Fruit fly (Drosophila melanogaster) whole organism, embryonic: Measurements from ENCODE around the gene Ptx1.

Experiments used
- C15 ChIP-seq: fragments of 200-800 bp; sonication (Bioruptor generic); IDR thresholded peaks from 3 replicates; pipeline ENCODE4 v1.3.6; 2022; ENCODE audit warnings: missing biosample characterization, missing genetic modification characterization
- CG10267 ChIP-seq: fragments of 200-800 bp; sonication (Bioruptor generic); optimal IDR thresholded peaks from 2 replicates; lab custom pipeline; 2018; ENCODE audit warnings: missing biosample characterization, mild to moderate bottlenecking, missing genetic modification characterization, moderate library complexity
- CG10274 ChIP-seq: fragments of 200-800 bp; sonication (Bioruptor generic); optimal IDR thresholded peaks from 3 replicates; lab custom pipeline; 2017; ENCODE audit warnings: missing biosample characterization, mild to moderate bottlenecking, missing genetic modification characterization
- CG11085 ChIP-seq: fragments of 200-800 bp; sonication (Bioruptor generic); IDR thresholded peaks from 2 replicates; pipeline ENCODE4 v1.3.6; 2022; ENCODE audit warnings: missing biosample characterization, missing genetic modification characterization
- CG11247 ChIP-seq: fragments of 200-800 bp; sonication (Bioruptor generic); IDR thresholded peaks from 2 replicates; pipeline ENCODE4 v1.3.6; 2022; ENCODE audit warnings: missing biosample characterization, missing genetic modification characterization
- CG11504 ChIP-seq: fragments of 200-800 bp; sonication (Bioruptor generic); optimal IDR thresholded peaks from 3 replicates; lab custom pipeline; 2019; ENCODE audit warnings: missing biosample characterization, mild to moderate bottlenecking, missing genetic modification characterization, moderate library complexity
- CG12155 ChIP-seq: fragments of 200-800 bp; sonication (Bioruptor generic); optimal IDR thresholded peaks from 3 replicates; lab custom pipeline; 2016; ENCODE audit warnings: missing biosample characterization, missing genetic modification characterization
- CG12769 ChIP-seq: fragments of 200-800 bp; sonication (Bioruptor generic); optimal IDR thresholded peaks from 2 replicates; lab custom pipeline; 2019; ENCODE audit warnings: missing biosample characterization, mild to moderate bottlenecking, missing genetic modification characterization, moderate library complexity
- CG15601 ChIP-seq: fragments of 200-800 bp; sonication (Bioruptor generic); optimal IDR thresholded peaks from 3 replicates; lab custom pipeline; 2019; ENCODE audit warnings: missing biosample characterization, mild to moderate bottlenecking, missing genetic modification characterization, moderate library complexity
- CG15696 ChIP-seq: fragments of 200-800 bp; sonication (Bioruptor generic); optimal IDR thresholded peaks from 2 replicates; lab custom pipeline; 2019; ENCODE audit warnings: missing biosample characterization, mild to moderate bottlenecking, missing genetic modification characterization, moderate library complexity
- CG1603 ChIP-seq: fragments of 200-800 bp; sonication (Bioruptor generic); optimal IDR thresholded peaks from 2 replicates; lab custom pipeline; 2019; ENCODE audit warnings: missing biosample characterization, mild to moderate bottlenecking, missing genetic modification characterization, moderate library complexity
- CG16779 ChIP-seq: fragments of 200-800 bp; sonication (Bioruptor generic); IDR thresholded peaks from 2 replicates; pipeline ENCODE4 v1.3.6; 2022; ENCODE audit warnings: missing biosample characterization, missing genetic modification characterization
- CG17328 ChIP-seq: fragments of 200-800 bp; sonication (Bioruptor generic); IDR thresholded peaks from 2 replicates; pipeline ENCODE4 v1.3.6; 2022; ENCODE audit warnings: missing biosample characterization, missing genetic modification characterization
- CG17829 ChIP-seq: fragments of 200-800 bp; optimal IDR thresholded peaks from 2 replicates; lab custom pipeline; 2019; ENCODE audit warnings: missing biosample characterization, mild to moderate bottlenecking, missing genetic modification characterization, moderate library complexity
- CG1832 ChIP-seq: fragments of 200-800 bp; sonication (Bioruptor generic); optimal IDR thresholded peaks from 2 replicates; lab custom pipeline; 2017; ENCODE audit warnings: missing biosample characterization, mild to moderate bottlenecking, missing genetic modification characterization, inconsistent platforms
- CG2116 ChIP-seq: fragments of 200-800 bp; sonication (Bioruptor generic); optimal IDR thresholded peaks from 3 replicates; lab custom pipeline; 2018; ENCODE audit warnings: missing biosample characterization, mild to moderate bottlenecking, missing genetic modification characterization
- CG31224 ChIP-seq: fragments of 200-800 bp; sonication (Bioruptor generic); IDR thresholded peaks from 2 replicates; pipeline ENCODE4 v1.3.6; 2022; ENCODE audit warnings: missing biosample characterization, missing genetic modification characterization
- CG32532 ChIP-seq: fragments of 200-800 bp; sonication (Bioruptor generic); IDR thresholded peaks from 2 replicates; pipeline ENCODE4 v1.3.6; 2022; ENCODE audit warnings: missing biosample characterization, missing genetic modification characterization
- CG3847 ChIP-seq: fragments of 200-800 bp; sonication (Bioruptor generic); IDR thresholded peaks from 2 replicates; pipeline ENCODE4 v1.3.6; 2022; ENCODE audit warnings: missing biosample characterization, missing genetic modification characterization
- CG7556 ChIP-seq: fragments of 200-800 bp; sonication (Bioruptor generic); optimal IDR thresholded peaks from 2 replicates; lab custom pipeline; 2017; ENCODE audit warnings: missing biosample characterization, mild to moderate bottlenecking, missing genetic modification characterization
- CG8924 ChIP-seq: fragments of 200-800 bp; optimal IDR thresholded peaks from 3 replicates; lab custom pipeline; 2019; ENCODE audit warnings: missing biosample characterization, mild to moderate bottlenecking, missing genetic modification characterization, moderate library complexity
- Deaf1 ChIP-seq: fragments of 200-800 bp; optimal IDR thresholded peaks from 3 replicates; lab custom pipeline; 2019; ENCODE audit warnings: missing biosample characterization, mild to moderate bottlenecking, missing genetic modification characterization, moderate library complexity
- Ets65A ChIP-seq: fragments of 200-800 bp; sonication (Bioruptor generic); peaks from one replicate; lab custom pipeline; 2016; ENCODE audit warnings: missing biosample characterization, missing genetic modification characterization
- Fer1 ChIP-seq: fragments of 200-800 bp; sonication (Bioruptor generic); optimal IDR thresholded peaks from 2 replicates; lab custom pipeline; 2017; ENCODE audit warnings: missing biosample characterization, mild to moderate bottlenecking, missing genetic modification characterization
- HmgD ChIP-seq: fragments of 200-800 bp; sonication (Bioruptor generic); optimal IDR thresholded peaks from 3 replicates; lab custom pipeline; 2016; ENCODE audit warnings: missing biosample characterization, missing genetic modification characterization
- Med ChIP-seq: fragments of 200-800 bp; sonication (Bioruptor generic); peaks from one replicate; lab custom pipeline; 2016; ENCODE audit warnings: missing biosample characterization, missing genetic modification characterization, mild to moderate bottlenecking, inconsistent platforms, moderate library complexity
- Opbp ChIP-seq: fragments of 200-800 bp; sonication (Bioruptor generic); IDR thresholded peaks from 3 replicates; pipeline ENCODE4 v1.3.6; 2022; ENCODE audit warnings: missing biosample characterization, missing genetic modification characterization; ENCODE audit not compliant: partially characterized antibody
- Rx ChIP-seq: fragments of 200-800 bp; sonication (Bioruptor generic); IDR thresholded peaks from 2 replicates; pipeline ENCODE4 v1.3.6; 2022; ENCODE audit warnings: missing biosample characterization, missing genetic modification characterization
- Trl ChIP-seq, 3 experiments: fragments of >200 bp in 2 of 3; fragments of 200-800 bp in 1 of 3; sonication (Bioruptor generic) in 1 of 3; optimal IDR thresholded peaks; 2 replicates in 1 of 3; 3 replicates in 2 of 3; lab custom pipeline; 2016 to 2017; ENCODE audit warnings: missing biosample characterization in 1 of 3, missing genetic modification characterization in 1 of 3
- Usf ChIP-seq: fragments of 200-800 bp; sonication (Bioruptor generic); optimal IDR thresholded peaks from 2 replicates; lab custom pipeline; 2017; ENCODE audit warnings: missing genotype, missing biosample characterization, missing genetic modification characterization
- abd-A ChIP-seq: fragments of 200-800 bp; sonication (Bioruptor generic); optimal IDR thresholded peaks from 3 replicates; lab custom pipeline; 2019; ENCODE audit warnings: missing biosample characterization, mild to moderate bottlenecking, missing genetic modification characterization, moderate library complexity
- bbx ChIP-seq: fragments of 200-800 bp; sonication (Bioruptor generic); IDR thresholded peaks from 2 replicates; pipeline ENCODE4 v1.3.6; 2022; ENCODE audit warnings: missing biosample characterization, missing genetic modification characterization; ENCODE audit not compliant: partially characterized antibody
- bowl ChIP-seq: fragments of 200-800 bp; sonication (Bioruptor generic); IDR thresholded peaks from 2 replicates; pipeline ENCODE4 v1.3.6; 2022; ENCODE audit warnings: missing biosample characterization, missing genetic modification characterization
- bsh ChIP-seq, 2 experiments: fragments of 200-800 bp; sonication (Bioruptor generic); optimal IDR thresholded peaks; 2 replicates each; lab custom pipeline; 2017 to 2018; ENCODE audit warnings: mild to moderate bottlenecking in 2 of 2, missing biosample characterization in 2 of 2, missing genetic modification characterization in 2 of 2, moderate library complexity in 1 of 2
- chm ChIP-seq: fragments of 200-800 bp; sonication (Bioruptor generic); IDR thresholded peaks from 2 replicates; pipeline ENCODE4 v1.3.6; 2022; ENCODE audit warnings: missing biosample characterization, missing genetic modification characterization
- crol ChIP-seq: fragments of 200-800 bp; sonication (Bioruptor generic); IDR thresholded peaks from 2 replicates; pipeline ENCODE4 v1.3.6; 2022; ENCODE audit warnings: missing biosample characterization, missing genetic modification characterization
- gfzf ChIP-seq: fragments of 200-800 bp; sonication (Bioruptor generic); optimal IDR thresholded peaks from 2 replicates; lab custom pipeline; 2016; ENCODE audit warnings: missing biosample characterization, mild to moderate bottlenecking, missing genetic modification characterization, moderate library complexity
- insv ChIP-seq, 2 experiments: fragments of 200-800 bp; sonication (Bioruptor generic); optimal IDR thresholded peaks; 3 replicates each; lab custom pipeline; 2016 to 2018; ENCODE audit warnings: missing biosample characterization in 2 of 2, missing genetic modification characterization in 2 of 2
- kay ChIP-seq: fragments of 200-800 bp; sonication (Bioruptor generic); optimal IDR thresholded peaks from 2 replicates; lab custom pipeline; 2016; ENCODE audit warnings: missing biosample characterization, missing genetic modification characterization
- knrl ChIP-seq: fragments of 200-800 bp; sonication (Bioruptor generic); IDR thresholded peaks from 3 replicates; pipeline ENCODE4 v1.3.6; 2022; ENCODE audit warnings: missing biosample characterization, missing genetic modification characterization; ENCODE audit not compliant: partially characterized antibody
- oc ChIP-seq: fragments of 200-800 bp; sonication (Bioruptor generic); optimal IDR thresholded peaks from 2 replicates; lab custom pipeline; 2018; ENCODE audit warnings: missing biosample characterization, mild to moderate bottlenecking, missing genetic modification characterization, moderate library complexity
- org-1 ChIP-seq: fragments of 200-800 bp; sonication (Bioruptor generic); optimal IDR thresholded peaks from 2 replicates; lab custom pipeline; 2017; ENCODE audit warnings: missing biosample characterization, missing genetic modification characterization
- pho ChIP-seq: fragments of 200-800 bp; sonication (Bioruptor generic); optimal IDR thresholded peaks from 2 replicates; lab custom pipeline; 2016; ENCODE audit warnings: missing biosample characterization, missing genetic modification characterization
- phol ChIP-seq: fragments of 200-800 bp; sonication (Bioruptor generic); optimal IDR thresholded peaks from 3 replicates; lab custom pipeline; 2018; ENCODE audit warnings: missing biosample characterization, mild to moderate bottlenecking, missing genetic modification characterization, moderate library complexity
- pita ChIP-seq: fragments of 200-800 bp; sonication (Bioruptor generic); optimal IDR thresholded peaks from 2 replicates; lab custom pipeline; 2017; ENCODE audit warnings: missing biosample characterization, mild to moderate bottlenecking, missing genetic modification characterization
- pzg ChIP-seq: fragments of 200-800 bp; sonication (Bioruptor generic); optimal IDR thresholded peaks from 3 replicates; lab custom pipeline; 2018; ENCODE audit warnings: missing biosample characterization, mild to moderate bottlenecking, missing genetic modification characterization, moderate library complexity
- ssp ChIP-seq: fragments of 200-800 bp; sonication (Bioruptor generic); IDR thresholded peaks from 2 replicates; pipeline ENCODE4 v1.3.6; 2022; ENCODE audit warnings: missing biosample characterization, missing genetic modification characterization
- stwl ChIP-seq: fragments of 200-800 bp; sonication (Bioruptor generic); optimal IDR thresholded peaks from 3 replicates; lab custom pipeline; 2018; ENCODE audit warnings: missing biosample characterization, mild to moderate bottlenecking, missing genetic modification characterization, moderate library complexity
- trem ChIP-seq: fragments of 200-800 bp; optimal IDR thresholded peaks from 3 replicates; lab custom pipeline; 2019; ENCODE audit warnings: missing biosample characterization, mild to moderate bottlenecking, missing genetic modification characterization, moderate library complexity
- zf30C ChIP-seq: fragments of 200-800 bp; sonication (Bioruptor generic); optimal IDR thresholded peaks from 3 replicates; lab custom pipeline; 2018; ENCODE audit warnings: missing biosample characterization, mild to moderate bottlenecking, missing genetic modification characterization

Gene Ptx1

dm6 chr3R:30940234-30940633 is 27.7 kb downstream of the Ptx1 start (continued):
- TF ChIP-seq Fer1 (GFP tag; lab: Kevin White, UChicago) (no peak), Rx (GFP tag; lab: Robert Waterston, UW) (no peak), chm (no peak), CG8924 (tag; lab: Kevin White, UChicago) (no peak), bsh (GFP tag; optimal IDR thresholded peaks at IDR 0.05; lab: Kevin White, UChicago) (no peak), CG11085 (GFP tag; lab: Robert Waterston, UW) (0 out of 2 replicates have a peak, but pooled peaks have one; percentile 26), Deaf1 (tag; lab: Kevin White, UChicago) (no peak), CG11247 (no peak), C15 (GFP tag; lab: Robert Waterston, UW) (no peak), insv (GFP tag; optimal IDR thresholded peaks at IDR 0.05; lab: Kevin White, UChicago) (no peak), zf30C (GFP tag; lab: Kevin White, UChicago) (no peak), CG7556 (GFP tag; lab: Kevin White, UChicago) (no peak), CG17328 (GFP tag; lab: Robert Waterston, UW) (no peak), Med (GFP tag; lab: Kevin White, UChicago) (peak; percentile 11), CG10274 (GFP tag; lab: Kevin White, UChicago) (no peak), CG16779 (GFP tag; lab: Robert Waterston, UW) (no peak), ssp (GFP tag; lab: Robert Waterston, UW) (no peak), CG12769 (tag; lab: Kevin White, UChicago) (peak; percentile 9), crol (GFP tag; lab: Robert Waterston, UW) (0 out of 2 replicates have a peak, but pooled peaks have one; percentile 25), CG12155 (no peak), pho (GFP tag; lab: Kevin White, UChicago) (no peak)

- TF ChIP-seq CG1832 (no peak), pzg (GFP tag; lab: Kevin White, UChicago) (peak; percentile 48), stwl (tag; lab: Kevin White, UChicago) (peak; percentile 77), kay (no peak), CG10267 (tag; lab: Kevin White, UChicago) (peak; percentile 56), Ets65A (GFP tag; lab: Kevin White, UChicago) (peak; percentile 61), pita (peak; percentile 95), CG1603 (tag; lab: Kevin White, UChicago) (peak; percentile 39), bbx (GFP tag; lab: Robert Waterston, UW) (no peak), Opbp (GFP tag; lab: Robert Waterston, UW) (0 out of 3 replicates have a peak, but pooled peaks have one; percentile 6), knrl (GFP tag; lab: Robert Waterston, UW) (peak; percentile 49; the same call in 2 of the 3 replicates), oc (tag; lab: Kevin White, UChicago) (no peak), CG15696 (peak; percentile 5), org-1 (GFP tag; lab: Kevin White, UChicago) (no peak), CG11504 (tag; lab: Kevin White, UChicago) (peak; percentile 20), CG31224 (GFP tag; lab: Robert Waterston, UW) (no peak), phol (tag; lab: Kevin White, UChicago) (peak; percentile 22), trem (tag; lab: Kevin White, UChicago) (peak; percentile 62), gfzf (GFP tag; lab: Kevin White, UChicago) (peak; percentile 15), CG3847 (GFP tag; lab: Robert Waterston, UW) (peak; percentile 47; the same call in 1 of the 2 replicates), Usf (no peak), Trl (optimal IDR thresholded peaks at IDR 0.05; lab: Kevin White, UChicago) (no peak), Trl (GFP tag; optimal IDR thresholded peaks at IDR 0.05; lab: Kevin White, UChicago) (no peak), CG2116 (GFP tag; lab: Kevin White, UChicago) (peak; percentile 47), CG32532 (no peak), abd-A (peak; percentile 14), bowl (GFP tag; lab: Robert Waterston, UW) (no peak), HmgD (GFP tag; lab: Kevin White, UChicago) (peak; percentile 41), CG17829 (tag; lab: Kevin White, UChicago) (peak; percentile 15), CG15601 (peak; percentile 48), CG7556 (GFP tag; lab: Kevin White, UChicago) (no peak)
Observed at dm6 chr3R:30946352-30946751, 33.8 kb downstream of the Ptx1 start.
